Fruit fly (Drosophila melanogaster) whole organism, embryonic: ENCODE results near the gene CG3505.
A peak's percentile ranks its signal among the peaks of the same experiment; 100 is the strongest.

Source experiments
- Atf3 ChIP-seq: fragments of 200-800 bp; sonication (Bioruptor generic); optimal IDR thresholded peaks from 3 replicates; lab custom pipeline; 2016; ENCODE audit warnings: missing biosample characterization, missing genetic modification characterization
- CG10147 ChIP-seq: fragments of 200-800 bp; sonication (Bioruptor generic); optimal IDR thresholded peaks from 2 replicates; lab custom pipeline; 2019; ENCODE audit warnings: missing biosample characterization, mild to moderate bottlenecking, missing genetic modification characterization, moderate library complexity
- CG10654 ChIP-seq: fragments of 200-800 bp; sonication (Bioruptor generic); optimal IDR thresholded peaks from 2 replicates; lab custom pipeline; 2016; ENCODE audit warnings: missing biosample characterization, missing genetic modification characterization
- CG11093 ChIP-seq: fragments of 200-800 bp; sonication (Bioruptor generic); IDR thresholded peaks from 3 replicates; pipeline ENCODE4 v1.3.6; 2022; ENCODE audit warnings: missing biosample characterization, missing genetic modification characterization
- CG11398 ChIP-seq: fragments of 200-800 bp; sonication (Bioruptor generic); optimal IDR thresholded peaks from 2 replicates; lab custom pipeline; 2016; ENCODE audit warnings: missing biosample characterization, missing genetic modification characterization
- CG11723 ChIP-seq: fragments of 200-800 bp; sonication (Bioruptor generic); optimal IDR thresholded peaks from 2 replicates; lab custom pipeline; 2017; ENCODE audit warnings: missing biosample characterization, mild to moderate bottlenecking, missing genetic modification characterization
- CG12155 ChIP-seq: fragments of 200-800 bp; sonication (Bioruptor generic); optimal IDR thresholded peaks from 3 replicates; lab custom pipeline; 2016; ENCODE audit warnings: missing biosample characterization, missing genetic modification characterization
- CG15479 ChIP-seq: fragments of 200-800 bp; sonication (Bioruptor generic); optimal IDR thresholded peaks from 3 replicates; lab custom pipeline; 2019; ENCODE audit warnings: missing biosample characterization, mild to moderate bottlenecking, missing genetic modification characterization, moderate library complexity
- CG1832 ChIP-seq: fragments of 200-800 bp; sonication (Bioruptor generic); optimal IDR thresholded peaks from 2 replicates; lab custom pipeline; 2017; ENCODE audit warnings: missing biosample characterization, mild to moderate bottlenecking, missing genetic modification characterization, inconsistent platforms
- CG18619 ChIP-seq: fragments of 200-800 bp; sonication (Bioruptor generic); optimal IDR thresholded peaks from 3 replicates; lab custom pipeline; 2017; ENCODE audit warnings: missing biosample characterization, mild to moderate bottlenecking, missing genetic modification characterization
- CG2116 ChIP-seq: fragments of 200-800 bp; sonication (Bioruptor generic); optimal IDR thresholded peaks from 3 replicates; lab custom pipeline; 2018; ENCODE audit warnings: missing biosample characterization, mild to moderate bottlenecking, missing genetic modification characterization
- CG2889 ChIP-seq: fragments of 200-800 bp; sonication (Bioruptor generic); IDR thresholded peaks from 3 replicates; pipeline ENCODE4 v1.3.6; 2022; ENCODE audit warnings: missing biosample characterization, missing genetic modification characterization
- CG34422 ChIP-seq: fragments of 200-800 bp; sonication (Bioruptor generic); IDR thresholded peaks from 3 replicates; pipeline ENCODE4 v1.3.6; 2022; ENCODE audit warnings: missing biosample characterization, missing genetic modification characterization
- CG42726 ChIP-seq: fragments of 200-800 bp; sonication (Bioruptor generic); IDR thresholded peaks from 2 replicates; pipeline ENCODE4 v1.3.6; 2022; ENCODE audit warnings: missing biosample characterization, missing genetic modification characterization; ENCODE audit not compliant: partially characterized antibody
- CG8765 ChIP-seq: fragments of 200-800 bp; sonication (Bioruptor generic); IDR thresholded peaks from 2 replicates; pipeline ENCODE4 v1.3.6; 2022; ENCODE audit warnings: missing biosample characterization, missing genetic modification characterization
- CG8924 ChIP-seq: fragments of 200-800 bp; optimal IDR thresholded peaks from 3 replicates; lab custom pipeline; 2019; ENCODE audit warnings: missing biosample characterization, mild to moderate bottlenecking, missing genetic modification characterization, moderate library complexity
- D ChIP-seq, 2 experiments: fragments of 200-800 bp in 1 of 2; fragments of >200 bp in 1 of 2; sonication (Bioruptor generic) in 1 of 2; optimal IDR thresholded peaks; 2 replicates in 1 of 2; 3 replicates in 1 of 2; lab custom pipeline; 2017; ENCODE audit warnings: mild to moderate bottlenecking in 1 of 2, missing biosample characterization in 1 of 2, missing genetic modification characterization in 1 of 2, missing genetic modification reagents in 1 of 2
- ERR ChIP-seq: fragments of 200-800 bp; sonication (Bioruptor generic); optimal IDR thresholded peaks from 2 replicates; lab custom pipeline; 2016; ENCODE audit warnings: missing biosample characterization, missing genetic modification characterization
- Lhr ChIP-seq: fragments of 200-800 bp; sonication (Bioruptor generic); optimal IDR thresholded peaks from 3 replicates; lab custom pipeline; 2017; ENCODE audit warnings: mild to moderate bottlenecking, missing biosample characterization, missing genetic modification reagents, missing genetic modification characterization
- NFAT ChIP-seq: fragments of 200-800 bp; sonication (Bioruptor generic); IDR thresholded peaks from 2 replicates; pipeline ENCODE4 v1.3.6; 2022; ENCODE audit warnings: missing biosample characterization, missing genetic modification characterization
- Nf-YB ChIP-seq: fragments of 200-800 bp; sonication (Bioruptor generic); optimal IDR thresholded peaks from 3 replicates; lab custom pipeline; 2019; ENCODE audit warnings: missing biosample characterization, mild to moderate bottlenecking, missing genetic modification characterization, moderate library complexity
- Oli ChIP-seq: fragments of 200-800 bp; sonication (Bioruptor generic); optimal IDR thresholded peaks from 2 replicates; lab custom pipeline; 2018; ENCODE audit warnings: missing biosample characterization, mild to moderate bottlenecking, missing genetic modification characterization, moderate library complexity
- Rfx ChIP-seq: fragments of 200-800 bp; sonication (Bioruptor generic); IDR thresholded peaks from 2 replicates; pipeline ENCODE4 v1.3.6; 2022; ENCODE audit warnings: missing biosample characterization, missing genetic modification characterization
- Xrp1 ChIP-seq: fragments of 200-800 bp; sonication (Bioruptor generic); IDR thresholded peaks from 2 replicates; pipeline ENCODE4 v1.3.6; 2022; ENCODE audit warnings: missing biosample characterization, missing genetic modification characterization
- ab ChIP-seq: fragments of 200-800 bp; sonication (Bioruptor generic); optimal IDR thresholded peaks from 2 replicates; lab custom pipeline; 2016; ENCODE audit warnings: missing biosample characterization, missing genetic modification characterization
- al ChIP-seq: fragments of 200-800 bp; sonication (Bioruptor generic); IDR thresholded peaks from 2 replicates; pipeline ENCODE4 v1.3.6; 2022; ENCODE audit warnings: missing biosample characterization, missing genetic modification characterization
- dimm ChIP-seq: fragments of 200-800 bp; sonication (Bioruptor generic); IDR thresholded peaks from 2 replicates; pipeline ENCODE4 v1.3.6; 2022; ENCODE audit warnings: missing biosample characterization, missing genetic modification characterization
- dysf ChIP-seq: fragments of 200-800 bp; sonication (Bioruptor generic); IDR thresholded peaks from 3 replicates; pipeline ENCODE4 v1.3.6; 2022; ENCODE audit warnings: missing biosample characterization, missing genetic modification characterization
- emc ChIP-seq: fragments of 200-800 bp; sonication (Bioruptor generic); optimal IDR thresholded peaks from 2 replicates; lab custom pipeline; 2016; ENCODE audit warnings: missing biosample characterization, missing genetic modification characterization
- esg ChIP-seq: fragments of 200-800 bp; sonication (Bioruptor generic); conservative IDR thresholded peaks from 2 replicates; pipeline ENCODE4 v1.3.6; 2022; ENCODE audit warnings: missing biosample characterization, missing genetic modification characterization
- gfzf ChIP-seq: fragments of 200-800 bp; sonication (Bioruptor generic); optimal IDR thresholded peaks from 2 replicates; lab custom pipeline; 2016; ENCODE audit warnings: missing biosample characterization, mild to moderate bottlenecking, missing genetic modification characterization, moderate library complexity
- hth ChIP-seq: fragments of >200 bp; optimal IDR thresholded peaks from 2 replicates; lab custom pipeline; 2017; ENCODE audit warnings: inconsistent platforms
- onecut ChIP-seq: fragments of 200-800 bp; sonication (Bioruptor generic); IDR thresholded peaks from 2 replicates; pipeline ENCODE4 v1.3.6; 2022; ENCODE audit warnings: missing biosample characterization, missing genetic modification characterization
- prd ChIP-seq, 3 experiments: fragments of >200 bp in 2 of 3; fragments of 200-800 bp in 1 of 3; sonication (Bioruptor generic) in 1 of 3; optimal IDR thresholded peaks in 2 of 3; IDR thresholded peaks in 1 of 3; 2 replicates in 2 of 3; 3 replicates in 1 of 3; pipeline versions ENCODE4 v1.3.6 to Lab custom; 2017 to 2022; ENCODE audit warnings: missing biosample characterization in 1 of 3, missing genetic modification characterization in 1 of 3
- pros ChIP-seq: fragments of 200-800 bp; sonication (Bioruptor generic); optimal IDR thresholded peaks from 3 replicates; lab custom pipeline; 2019; ENCODE audit warnings: missing biosample characterization, mild to moderate bottlenecking, missing genetic modification characterization, moderate library complexity
- row ChIP-seq: fragments of 200-800 bp; sonication (Bioruptor generic); IDR thresholded peaks from 3 replicates; pipeline ENCODE4 v1.3.6; 2022; ENCODE audit warnings: missing biosample characterization, missing genetic modification characterization
- sens ChIP-seq: fragments of 200-800 bp; sonication (Bioruptor generic); peaks from one replicate; lab custom pipeline; 2016; ENCODE audit warnings: missing biosample characterization, missing genetic modification characterization
- sim ChIP-seq: fragments of 200-800 bp; sonication (Bioruptor generic); IDR thresholded peaks from 2 replicates; pipeline ENCODE4 v1.3.6; 2022; ENCODE audit warnings: missing biosample characterization, missing genetic modification characterization
- stwl ChIP-seq: fragments of 200-800 bp; sonication (Bioruptor generic); optimal IDR thresholded peaks from 3 replicates; lab custom pipeline; 2018; ENCODE audit warnings: missing biosample characterization, mild to moderate bottlenecking, missing genetic modification characterization, moderate library complexity
- tap ChIP-seq: fragments of 200-800 bp; optimal IDR thresholded peaks from 3 replicates; lab custom pipeline; 2019; ENCODE audit warnings: missing biosample characterization, mild to moderate bottlenecking, missing genetic modification characterization, moderate library complexity
- tll ChIP-seq, 2 experiments: fragments of 200-800 bp in 1 of 2; fragments of >200 bp in 1 of 2; sonication (Bioruptor generic) in 1 of 2; optimal IDR thresholded peaks; 2 replicates each; lab custom pipeline; 2017 to 2019; ENCODE audit warnings: missing biosample characterization in 2 of 2, missing genetic modification characterization in 2 of 2, mild to moderate bottlenecking in 1 of 2, moderate library complexity in 1 of 2
- unpg ChIP-seq: fragments of 200-800 bp; sonication (Bioruptor generic); optimal IDR thresholded peaks from 3 replicates; lab custom pipeline; 2018; ENCODE audit warnings: missing biosample characterization, mild to moderate bottlenecking, missing genetic modification characterization, moderate library complexity
- zen ChIP-seq: fragments of 200-800 bp; sonication (Bioruptor generic); optimal IDR thresholded peaks from 3 replicates; lab custom pipeline; 2018; ENCODE audit warnings: missing biosample characterization, mild to moderate bottlenecking, missing genetic modification characterization, moderate library complexity
- zf30C ChIP-seq: fragments of 200-800 bp; sonication (Bioruptor generic); optimal IDR thresholded peaks from 3 replicates; lab custom pipeline; 2018; ENCODE audit warnings: missing biosample characterization, mild to moderate bottlenecking, missing genetic modification characterization
- zfh1 ChIP-seq: fragments of 200-800 bp; sonication (Bioruptor generic); IDR thresholded peaks from 3 replicates; pipeline ENCODE4 v1.3.6; 2022; ENCODE audit warnings: missing biosample characterization, missing genetic modification characterization

The CG3505 gene

DNA sequence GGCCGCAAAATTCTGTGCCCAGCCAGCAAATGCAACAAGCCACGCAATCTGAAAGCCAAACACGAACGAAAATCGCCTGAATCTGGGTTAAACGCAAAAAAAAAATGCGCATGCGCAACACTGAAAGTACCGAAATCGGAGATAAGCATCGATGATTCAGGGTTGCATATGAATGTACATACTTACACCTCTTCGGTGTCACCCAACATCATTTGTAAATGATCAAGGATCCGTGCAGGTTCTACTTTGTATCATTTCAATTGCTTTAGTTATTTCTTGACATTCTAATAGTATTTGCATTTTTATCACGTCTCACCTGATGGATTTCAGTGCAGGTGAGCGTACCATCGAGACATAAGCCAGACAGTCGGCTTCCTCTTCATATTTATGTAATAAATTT is 19.8 kb downstream of the CG3505 start:
- TF ChIP-seq ab (no peak), CG11398 (no peak), CG2889 (GFP tag; lab: Robert Waterston, UW) (no peak), CG12155 (GFP tag; lab: Kevin White, UChicago) (no peak), zfh1 (GFP tag; lab: Robert Waterston, UW) (no peak), CG2116 (peak; percentile 22), stwl (tag; lab: Kevin White, UChicago) (peak; percentile 5), D (optimal IDR thresholded peaks at IDR 0.05; lab: Kevin White, UChicago) (peak; percentile 1), D (GFP tag; optimal IDR thresholded peaks at IDR 0.05; lab: Kevin White, UChicago) (no peak), tap (tag; lab: Kevin White, UChicago) (no peak)

DNA sequence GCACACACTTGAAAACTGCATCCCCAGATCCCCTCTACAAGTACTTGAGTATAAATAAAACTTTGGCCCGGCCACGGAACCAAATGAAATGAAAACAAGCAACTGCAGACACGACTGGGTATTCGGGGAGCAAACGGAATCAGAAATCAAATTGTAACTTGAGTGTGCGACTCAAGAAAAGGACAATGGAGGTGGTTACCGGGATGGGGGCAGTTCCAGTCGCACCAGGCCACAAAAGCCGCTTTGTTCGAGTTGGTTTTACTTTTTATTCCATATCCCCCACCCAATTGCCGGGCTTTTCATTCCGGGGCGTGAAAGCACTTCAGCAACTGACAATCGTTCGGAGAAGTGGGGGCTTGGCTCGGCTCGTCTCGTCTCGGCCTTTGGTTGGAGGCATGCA is 20.6 kb downstream of the CG3505 start:
- peak; percentile 27 for TF ChIP-seq sens (GFP tag; lab: Kevin White, UChicago)
- TF ChIP-seq dysf (GFP tag; lab: Robert Waterston, UW) = no peak
- TF ChIP-seq Nf-YB (GFP tag; lab: Kevin White, UChicago) = no peak
- no peak for TF ChIP-seq CG10654
- TF ChIP-seq ERR (GFP tag; lab: Kevin White, UChicago) = no peak
- no peak for TF ChIP-seq hth (lab: Kevin White, UChicago)
- TF ChIP-seq onecut (GFP tag; lab: Robert Waterston, UW) = no peak
- no peak for TF ChIP-seq Lhr

DNA sequence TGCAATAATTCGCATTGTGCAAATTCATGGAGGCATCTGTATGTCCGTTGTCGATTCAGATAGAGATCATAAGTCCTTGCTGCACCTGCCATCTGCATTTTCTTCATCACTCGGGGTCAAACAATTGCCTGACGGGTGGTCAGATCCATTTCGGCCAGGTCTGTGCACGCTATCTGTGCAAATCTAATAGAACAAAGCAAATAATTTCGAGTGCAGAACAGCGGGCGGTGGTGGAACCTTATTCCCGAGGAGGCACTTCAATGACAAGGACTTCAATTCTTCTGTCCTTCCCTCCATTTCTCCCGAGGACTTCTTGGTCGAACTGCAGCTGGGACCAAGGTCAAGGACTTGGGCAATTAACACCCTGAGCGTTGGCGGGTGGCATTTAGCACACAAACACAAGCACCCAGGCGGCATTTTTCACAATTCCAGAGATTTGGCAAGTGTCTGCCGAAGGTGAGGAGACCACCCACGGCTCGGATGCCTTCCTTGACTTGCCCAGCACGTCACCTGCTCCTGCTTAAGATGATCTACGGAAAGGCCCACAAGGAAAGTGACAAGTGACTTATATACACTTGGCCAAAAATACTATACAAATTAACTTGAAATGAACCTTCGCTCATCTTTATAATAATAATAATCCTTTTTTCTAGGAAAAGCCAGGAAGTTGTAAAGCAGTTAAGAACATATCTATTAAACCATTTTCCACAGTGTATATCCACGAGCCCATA is 22.3 kb downstream of the CG3505 start:
- peak in 1 of 2 experiments; percentile 100 for TF ChIP-seq tll (GFP tag; optimal IDR thresholded peaks at IDR 0.05; lab: Kevin White, UChicago)
- TF ChIP-seq Rfx (GFP tag; lab: Robert Waterston, UW) = no peak
- TF ChIP-seq Atf3 (GFP tag; lab: Kevin White, UChicago) = no peak
- TF ChIP-seq dimm (GFP tag; lab: Robert Waterston, UW) = no peak
- TF ChIP-seq prd (optimal IDR thresholded peaks at IDR 0.05; lab: Kevin White, UChicago) = no peak
- peak; percentile 76 for TF ChIP-seq prd (GFP tag; IDR thresholded peaks at IDR 0.05; lab: Robert Waterston, UW)
- TF ChIP-seq zen (tag; lab: Kevin White, UChicago) = peak; percentile 67
- TF ChIP-seq CG11723 = no peak
- TF ChIP-seq CG1832 = no peak
- no peak for TF ChIP-seq esg
- no peak for TF ChIP-seq CG8924 (tag; lab: Kevin White, UChicago)
- no peak for TF ChIP-seq emc (GFP tag; lab: Kevin White, UChicago)
- TF ChIP-seq zf30C = peak; percentile 61
- TF ChIP-seq CG34422 (GFP tag; lab: Robert Waterston, UW) = no peak
- TF ChIP-seq CG42726 = no peak
- peak; percentile 40; the same call in 1 of the 2 replicates for TF ChIP-seq CG8765 (GFP tag; lab: Robert Waterston, UW)
- TF ChIP-seq D (optimal IDR thresholded peaks at IDR 0.05; lab: Kevin White, UChicago) = peak; percentile 96
- no peak for TF ChIP-seq D (GFP tag; optimal IDR thresholded peaks at IDR 0.05; lab: Kevin White, UChicago)
- TF ChIP-seq Oli (tag; lab: Kevin White, UChicago) = no peak
- no peak for TF ChIP-seq CG11093 (GFP tag; lab: Robert Waterston, UW)
- TF ChIP-seq unpg (GFP tag; lab: Kevin White, UChicago) = no peak
- TF ChIP-seq Lhr = no peak
- 0 out of 3 replicates have a peak, but pooled peaks have one; percentile 6 for TF ChIP-seq zfh1 (GFP tag; lab: Robert Waterston, UW)
- no peak for TF ChIP-seq CG18619 (GFP tag; lab: Kevin White, UChicago)
- TF ChIP-seq NFAT = no peak
- TF ChIP-seq row = no peak
- peak; percentile 55; the same call in 1 of the 2 replicates for TF ChIP-seq Xrp1 (GFP tag; lab: Robert Waterston, UW)
- TF ChIP-seq al (GFP tag; lab: Robert Waterston, UW) = no peak
- no peak for TF ChIP-seq gfzf (GFP tag; lab: Kevin White, UChicago)
- no peak for TF ChIP-seq CG10147 (GFP tag; lab: Kevin White, UChicago)
- TF ChIP-seq sim (GFP tag; lab: Robert Waterston, UW) = no peak
- TF ChIP-seq CG15479 (GFP tag; lab: Kevin White, UChicago) = peak; percentile 57
- peak; percentile 54 for TF ChIP-seq pros
